Fruit fly (Drosophila melanogaster) whole organism, embryonic: ENCODE measurements around the gene Bsg.

Experiments
- CG10462 ChIP-seq: fragments of 200-800 bp; sonication (Bioruptor generic); optimal IDR thresholded peaks from 2 replicates; lab custom pipeline; 2016; ENCODE audit warnings: missing biosample characterization, missing genetic modification characterization
- CG10543 ChIP-seq: fragments of 200-800 bp; sonication (Bioruptor generic); optimal IDR thresholded peaks from 3 replicates; lab custom pipeline; 2017; ENCODE audit warnings: missing biosample characterization, mild to moderate bottlenecking, missing genetic modification characterization, moderate library complexity
- CG10565 ChIP-seq: fragments of 200-800 bp; sonication (Bioruptor generic); optimal IDR thresholded peaks from 3 replicates; lab custom pipeline; 2016; ENCODE audit warnings: missing biosample characterization, mild to moderate bottlenecking, missing genetic modification characterization
- CG11560 ChIP-seq: fragments of 200-800 bp; sonication (Bioruptor generic); IDR thresholded peaks from 3 replicates; pipeline ENCODE4 v1.3.6; 2022; ENCODE audit warnings: missing biosample characterization, missing genetic modification characterization
- CG11696 ChIP-seq: fragments of 200-800 bp; sonication (Bioruptor generic); IDR thresholded peaks from 2 replicates; pipeline ENCODE4 v1.3.6; 2022; ENCODE audit warnings: missing biosample characterization, missing genetic modification characterization
- CG17568 ChIP-seq: fragments of 200-800 bp; sonication (Bioruptor generic); optimal IDR thresholded peaks from 2 replicates; lab custom pipeline; 2018; ENCODE audit warnings: missing biosample characterization, mild to moderate bottlenecking, missing genetic modification characterization, moderate library complexity
- CG17612 ChIP-seq: fragments of 200-800 bp; sonication (Bioruptor generic); IDR thresholded peaks from 2 replicates; pipeline ENCODE4 v1.3.6; 2022; ENCODE audit warnings: missing biosample characterization, missing genetic modification characterization
- CG17829 ChIP-seq: fragments of 200-800 bp; optimal IDR thresholded peaks from 2 replicates; lab custom pipeline; 2019; ENCODE audit warnings: missing biosample characterization, mild to moderate bottlenecking, missing genetic modification characterization, moderate library complexity
- CG18011 ChIP-seq: fragments of 200-800 bp; sonication (Bioruptor generic); optimal IDR thresholded peaks from 2 replicates; lab custom pipeline; 2017; ENCODE audit warnings: missing biosample characterization, missing genetic modification characterization, mild to moderate bottlenecking, moderate library complexity, missing genotype
- CG2129 ChIP-seq: fragments of 200-800 bp; sonication (Bioruptor generic); IDR thresholded peaks from 2 replicates; pipeline ENCODE4 v1.3.6; 2022; ENCODE audit warnings: missing biosample characterization, missing genetic modification characterization; ENCODE audit not compliant: partially characterized antibody
- CG2199 ChIP-seq: fragments of 200-800 bp; sonication (Bioruptor generic); IDR thresholded peaks from 3 replicates; pipeline ENCODE4 v1.3.6; 2022; ENCODE audit warnings: missing biosample characterization, missing genetic modification characterization
- CG2202 ChIP-seq: fragments of 200-800 bp; sonication (Bioruptor generic); optimal IDR thresholded peaks from 2 replicates; lab custom pipeline; 2018; ENCODE audit warnings: missing biosample characterization, mild to moderate bottlenecking, missing genetic modification characterization
- CG3065 ChIP-seq: fragments of 200-800 bp; sonication (Bioruptor generic); optimal IDR thresholded peaks from 2 replicates; lab custom pipeline; 2016; ENCODE audit warnings: missing biosample characterization, missing genetic modification characterization
- CG32532 ChIP-seq: fragments of 200-800 bp; sonication (Bioruptor generic); IDR thresholded peaks from 2 replicates; pipeline ENCODE4 v1.3.6; 2022; ENCODE audit warnings: missing biosample characterization, missing genetic modification characterization
- CG3847 ChIP-seq: fragments of 200-800 bp; sonication (Bioruptor generic); IDR thresholded peaks from 2 replicates; pipeline ENCODE4 v1.3.6; 2022; ENCODE audit warnings: missing biosample characterization, missing genetic modification characterization
- CG42726 ChIP-seq: fragments of 200-800 bp; sonication (Bioruptor generic); IDR thresholded peaks from 2 replicates; pipeline ENCODE4 v1.3.6; 2022; ENCODE audit warnings: missing biosample characterization, missing genetic modification characterization; ENCODE audit not compliant: partially characterized antibody
- CG4282 ChIP-seq: fragments of 200-800 bp; sonication (Bioruptor generic); optimal IDR thresholded peaks from 2 replicates; lab custom pipeline; 2016; ENCODE audit warnings: missing biosample characterization, missing genetic modification characterization
- CG4730 ChIP-seq: fragments of 200-800 bp; sonication (Bioruptor generic); IDR thresholded peaks from 2 replicates; pipeline ENCODE4 v1.3.6; 2022; ENCODE audit warnings: missing biosample characterization, missing genetic modification characterization
- CG8765 ChIP-seq: fragments of 200-800 bp; sonication (Bioruptor generic); IDR thresholded peaks from 2 replicates; pipeline ENCODE4 v1.3.6; 2022; ENCODE audit warnings: missing biosample characterization, missing genetic modification characterization
- Camta ChIP-seq: fragments of 200-800 bp; sonication (Bioruptor generic); optimal IDR thresholded peaks from 2 replicates; lab custom pipeline; 2016; ENCODE audit warnings: missing biosample characterization, missing genetic modification characterization
- D19A ChIP-seq: fragments of 200-800 bp; optimal IDR thresholded peaks from 3 replicates; lab custom pipeline; 2019; ENCODE audit warnings: missing biosample characterization, mild to moderate bottlenecking, missing genetic modification characterization, moderate library complexity
- E2f2 ChIP-seq: fragments of 200-800 bp; sonication (Bioruptor generic); IDR thresholded peaks from 2 replicates; pipeline ENCODE4 v1.3.6; 2022; ENCODE audit warnings: missing biosample characterization, missing genetic modification characterization
- ERR ChIP-seq: fragments of 200-800 bp; sonication (Bioruptor generic); optimal IDR thresholded peaks from 2 replicates; lab custom pipeline; 2016; ENCODE audit warnings: missing biosample characterization, missing genetic modification characterization
- H15 ChIP-seq: fragments of 200-800 bp; sonication (Bioruptor generic); IDR thresholded peaks from 3 replicates; pipeline ENCODE4 v1.3.6; 2022; ENCODE audit warnings: missing biosample characterization, missing genetic modification characterization
- HmgD ChIP-seq: fragments of 200-800 bp; sonication (Bioruptor generic); optimal IDR thresholded peaks from 3 replicates; lab custom pipeline; 2016; ENCODE audit warnings: missing biosample characterization, missing genetic modification characterization
- Hmx ChIP-seq: fragments of 200-800 bp; sonication (Bioruptor generic); optimal IDR thresholded peaks from 2 replicates; lab custom pipeline; 2016; ENCODE audit warnings: missing biosample characterization, missing genetic modification characterization
- Myb ChIP-seq: fragments of 200-800 bp; sonication (Bioruptor generic); optimal IDR thresholded peaks from 2 replicates; lab custom pipeline; 2016; ENCODE audit warnings: missing biosample characterization, missing genetic modification characterization
- Opbp ChIP-seq: fragments of 200-800 bp; sonication (Bioruptor generic); IDR thresholded peaks from 3 replicates; pipeline ENCODE4 v1.3.6; 2022; ENCODE audit warnings: missing biosample characterization, missing genetic modification characterization; ENCODE audit not compliant: partially characterized antibody
- ac ChIP-seq: fragments of 200-800 bp; sonication (Bioruptor generic); optimal IDR thresholded peaks from 3 replicates; lab custom pipeline; 2017; ENCODE audit warnings: missing biosample characterization, mild to moderate bottlenecking, missing genetic modification characterization
- al ChIP-seq: fragments of 200-800 bp; sonication (Bioruptor generic); IDR thresholded peaks from 2 replicates; pipeline ENCODE4 v1.3.6; 2022; ENCODE audit warnings: missing biosample characterization, missing genetic modification characterization
- ara ChIP-seq: fragments of 200-800 bp; sonication (Bioruptor generic); IDR thresholded peaks from 2 replicates; pipeline ENCODE4 v1.3.6; 2022; ENCODE audit warnings: missing biosample characterization, missing genetic modification characterization
- az2 ChIP-seq: fragments of 200-800 bp; sonication (Bioruptor generic); optimal IDR thresholded peaks from 3 replicates; lab custom pipeline; 2016; ENCODE audit warnings: missing biosample characterization, missing genetic modification characterization
- cg ChIP-seq: fragments of 200-800 bp; sonication (Bioruptor generic); optimal IDR thresholded peaks from 3 replicates; lab custom pipeline; 2019; ENCODE audit warnings: missing biosample characterization, mild to moderate bottlenecking, missing genetic modification characterization, moderate library complexity
- crol ChIP-seq: fragments of 200-800 bp; sonication (Bioruptor generic); IDR thresholded peaks from 2 replicates; pipeline ENCODE4 v1.3.6; 2022; ENCODE audit warnings: missing biosample characterization, missing genetic modification characterization
- dan ChIP-seq: fragments of 200-800 bp; sonication (Bioruptor generic); IDR thresholded peaks from 2 replicates; pipeline ENCODE4 v1.3.6; 2022; ENCODE audit warnings: missing biosample characterization, missing genetic modification characterization
- dpn ChIP-seq, 2 experiments: fragments of 200-800 bp; sonication (Bioruptor generic); optimal IDR thresholded peaks; 3 replicates each; lab custom pipeline; 2016; ENCODE audit warnings: missing biosample characterization in 2 of 2, missing genetic modification characterization in 2 of 2
- eyg ChIP-seq: fragments of 200-800 bp; sonication (Bioruptor generic); optimal IDR thresholded peaks from 3 replicates; lab custom pipeline; 2016; ENCODE audit warnings: missing biosample characterization, missing genetic modification characterization
- fd3F ChIP-seq: fragments of 200-800 bp; sonication (Bioruptor generic); optimal IDR thresholded peaks from 2 replicates; lab custom pipeline; 2018; ENCODE audit warnings: missing biosample characterization, mild to moderate bottlenecking, missing genetic modification characterization, moderate library complexity
- gfzf ChIP-seq: fragments of 200-800 bp; sonication (Bioruptor generic); optimal IDR thresholded peaks from 2 replicates; lab custom pipeline; 2016; ENCODE audit warnings: missing biosample characterization, mild to moderate bottlenecking, missing genetic modification characterization, moderate library complexity
- grn ChIP-seq: fragments of 200-800 bp; sonication (Bioruptor generic); optimal IDR thresholded peaks from 3 replicates; lab custom pipeline; 2017; ENCODE audit warnings: missing biosample characterization, missing genetic modification characterization
- kni ChIP-seq: fragments of 200-800 bp; sonication (Bioruptor generic); optimal IDR thresholded peaks from 3 replicates; lab custom pipeline; 2017; ENCODE audit warnings: mild to moderate bottlenecking, missing biosample characterization, missing genetic modification reagents, missing genetic modification characterization
- lbe ChIP-seq: fragments of 200-800 bp; sonication (Bioruptor generic); optimal IDR thresholded peaks from 2 replicates; lab custom pipeline; 2016; ENCODE audit warnings: missing biosample characterization, mild to moderate bottlenecking, missing genetic modification characterization
- pfk ChIP-seq: fragments of 200-800 bp; sonication (Bioruptor generic); optimal IDR thresholded peaks from 2 replicates; lab custom pipeline; 2018; ENCODE audit warnings: missing biosample characterization, mild to moderate bottlenecking, missing genetic modification characterization, moderate library complexity
- repo ChIP-seq: fragments of 200-800 bp; sonication (Bioruptor generic); optimal IDR thresholded peaks from 2 replicates; lab custom pipeline; 2016; ENCODE audit warnings: missing biosample characterization, missing genetic modification characterization
- ro ChIP-seq: fragments of 200-800 bp; sonication (Bioruptor generic); IDR thresholded peaks from 2 replicates; pipeline ENCODE4 v1.3.6; 2022; ENCODE audit warnings: missing biosample characterization, missing genetic modification characterization
- row ChIP-seq: fragments of 200-800 bp; sonication (Bioruptor generic); IDR thresholded peaks from 3 replicates; pipeline ENCODE4 v1.3.6; 2022; ENCODE audit warnings: missing biosample characterization, missing genetic modification characterization
- scrt ChIP-seq: fragments of 200-800 bp; sonication (Bioruptor generic); optimal IDR thresholded peaks from 2 replicates; lab custom pipeline; 2018; ENCODE audit warnings: missing biosample characterization, mild to moderate bottlenecking, missing genetic modification characterization, moderate library complexity
- sr ChIP-seq: fragments of 200-800 bp; sonication (Bioruptor generic); IDR thresholded peaks from 3 replicates; pipeline ENCODE4 v1.3.6; 2022; ENCODE audit warnings: missing biosample characterization, missing genetic modification characterization
- twi ChIP-seq: fragments of 200-800 bp; optimal IDR thresholded peaks from 2 replicates; lab custom pipeline; 2019; ENCODE audit warnings: missing biosample characterization, mild to moderate bottlenecking, missing genetic modification characterization, moderate library complexity
- vvl ChIP-seq: fragments of 200-800 bp; sonication (Bioruptor generic); IDR thresholded peaks from 2 replicates; pipeline ENCODE4 v1.3.6; 2022; ENCODE audit warnings: missing biosample characterization, missing genetic modification characterization

Gene Bsg

dm6 chr2L:8162307-8163024, 79.2 kb downstream of the Bsg start, which contains the start of gene Acbp1 (continued):
- TF ChIP-seq CG42726 (GFP tag; lab: Robert Waterston, UW) (peak; percentile 74), az2 (GFP tag; lab: Kevin White, UChicago) (peak; percentile 94), CG10543 (GFP tag; lab: Kevin White, UChicago) (peak; percentile 99), CG2202 (peak; percentile 98), CG2199 (GFP tag; lab: Robert Waterston, UW) (peak; percentile 88; the same call in 1 of the 3 replicates), scrt (peak; percentile 98), CG2129 (GFP tag; lab: Robert Waterston, UW) (peak; percentile 25), kni (GFP tag; lab: Kevin White, UChicago) (peak; percentile 96), pfk (GFP tag; lab: Kevin White, UChicago) (peak; percentile 71), Myb (GFP tag; lab: Kevin White, UChicago) (peak; percentile 88), row (GFP tag; lab: Robert Waterston, UW) (peak; percentile 97), dan (no peak), ara (GFP tag; lab: Robert Waterston, UW) (peak; percentile 87; the same call in 1 of the 2 replicates), vvl (GFP tag; lab: Robert Waterston, UW) (peak; percentile 95), CG3065 (peak; percentile 76), cg (GFP tag; lab: Kevin White, UChicago) (no peak), CG18011 (peak; percentile 78), D19A (tag; lab: Kevin White, UChicago) (peak; percentile 97), CG11560 (tag; lab: Robert Waterston, UW) (peak; percentile 80), E2f2 (GFP tag; lab: Robert Waterston, UW) (peak; percentile 81), CG11696 (peak; percentile 77), CG4730 (GFP tag; lab: Robert Waterston, UW) (peak; percentile 88), crol (no peak), CG10462 (GFP tag; lab: Kevin White, UChicago) (peak; percentile 88), sr (GFP tag; lab: Robert Waterston, UW) (peak; percentile 45; the same call in 1 of the 3 replicates), CG8765 (GFP tag; lab: Robert Waterston, UW) (no peak; the same call in 1 of the 2 replicates), Camta (peak; percentile 95), CG17829 (tag; lab: Kevin White, UChicago) (peak; percentile 99), CG17568 (GFP tag; lab: Kevin White, UChicago) (peak; percentile 98), Hmx (GFP tag; lab: Kevin White, UChicago) (peak; percentile 90), ERR (GFP tag; lab: Kevin White, UChicago) (peak; percentile 95), ro (GFP tag; lab: Robert Waterston, UW) (peak; percentile 77; the same call in 1 of the 2 replicates), H15 (peak; percentile 88), gfzf (peak; percentile 84), al (GFP tag; lab: Robert Waterston, UW) (peak; percentile 87), CG4282 (peak; percentile 98), fd3F (peak; percentile 92), ac (GFP tag; lab: Kevin White, UChicago) (peak; percentile 91), grn (GFP tag; lab: Kevin White, UChicago) (peak; percentile 67), lbe (peak; percentile 95), eyg (GFP tag; lab: Kevin White, UChicago) (peak; percentile 93), CG17612 (GFP tag; lab: Robert Waterston, UW) (peak; percentile 80), dpn (GFP tag; optimal IDR thresholded peaks at IDR 0.05; lab: Kevin White, UChicago) (peak; percentile 93 to 96), CG32532 (GFP tag; lab: Robert Waterston, UW) (peak; percentile 93), CG3847 (GFP tag; lab: Robert Waterston, UW) (peak; percentile 95), twi (tag; lab: Kevin White, UChicago) (peak; percentile 97), HmgD (GFP tag; lab: Kevin White, UChicago) (peak; percentile 96), repo (peak; percentile 92), Opbp (peak; percentile 78), CG10565 (GFP tag; lab: Kevin White, UChicago) (peak; percentile 81)
